Fruit fly (Drosophila melanogaster): ENCODE measurements around the gene CG5880.

Gene CG5880

DNA sequence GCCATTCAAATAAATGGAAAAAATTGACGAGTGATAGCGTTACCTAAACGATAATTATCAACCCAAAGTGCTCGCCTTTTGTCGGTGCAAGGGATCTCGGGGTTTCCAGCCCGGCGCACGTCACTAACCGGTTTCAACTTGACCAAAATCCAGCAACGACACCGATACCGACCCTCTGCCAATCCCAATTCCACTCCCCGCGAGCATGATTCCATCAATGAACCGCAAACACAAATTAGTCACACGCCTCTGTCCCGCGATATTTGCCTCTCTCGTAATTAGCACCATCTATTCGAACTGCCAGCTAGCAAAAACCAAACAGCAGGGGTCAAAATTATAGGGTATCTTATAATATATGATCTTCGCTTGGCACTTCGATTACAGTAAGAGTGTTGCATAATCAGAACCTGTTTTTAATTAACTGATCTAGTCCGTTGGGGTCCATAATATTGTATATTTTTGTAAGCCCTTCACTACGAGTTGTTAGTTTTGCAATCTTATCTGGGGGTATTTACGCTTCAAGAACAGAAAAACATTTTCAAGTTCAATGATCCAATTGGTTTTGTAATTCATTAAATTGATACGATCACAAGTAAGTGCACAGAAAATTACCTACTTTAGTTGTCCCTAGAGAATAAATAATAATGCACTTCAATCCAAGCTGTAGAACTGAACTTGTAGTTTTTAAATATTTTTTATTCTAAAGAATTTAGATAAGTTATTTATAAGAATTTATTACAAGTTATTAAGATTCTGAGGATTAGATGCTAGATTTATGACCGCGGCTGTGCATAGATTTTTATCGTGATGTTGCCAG lies 36.7 kb downstream of the CG5880 start (continued):
- no peak for TF ChIP-seq Oaz (GFP tag; IDR thresholded peaks at IDR 0.05)
- no peak for TF ChIP-seq seq (GFP tag; IDR thresholded peaks at IDR 0.05)
- peak; percentile 42 for TF ChIP-seq grn (GFP tag; optimal IDR thresholded peaks at IDR 0.05)
- no peak for TF ChIP-seq ara (GFP tag; IDR thresholded peaks at IDR 0.05)
- no peak for TF ChIP-seq insv (GFP tag; optimal IDR thresholded peaks at IDR 0.05)
- no peak for TF ChIP-seq CG8359 (GFP tag; optimal IDR thresholded peaks at IDR 0.05; ENCODE audit: borderline replicate concordance)
- peak; percentile 27; the same call in 1 of the 3 replicates for TF ChIP-seq Aef1 (GFP tag; IDR thresholded peaks at IDR 0.05)
- TF ChIP-seq CG13296 (GFP tag; optimal IDR thresholded peaks at IDR 0.05): peak; percentile 56
- TF ChIP-seq Usf (GFP tag; optimal IDR thresholded peaks at IDR 0.05): peak; percentile 60
- TF ChIP-seq CG4707 (GFP tag; optimal IDR thresholded peaks at IDR 0.05): no peak
- no peak for TF ChIP-seq CG4617 (GFP tag; optimal IDR thresholded peaks at IDR 0.05; ENCODE audit: borderline replicate concordance)
- no peak for TF ChIP-seq ab (GFP tag; optimal IDR thresholded peaks at IDR 0.05)
- peak; percentile 21 for TF ChIP-seq CG6854 (GFP tag; optimal IDR thresholded peaks at IDR 0.05)
- TF ChIP-seq Nf-YA (GFP tag; IDR thresholded peaks at IDR 0.05): no peak
- peak; percentile 77 for TF ChIP-seq tio (GFP tag; optimal IDR thresholded peaks at IDR 0.05)
- TF ChIP-seq Dll (GFP tag; IDR thresholded peaks at IDR 0.05; ENCODE audit: partially characterized antibody): no peak
- no peak for TF ChIP-seq mirr (GFP tag; optimal IDR thresholded peaks at IDR 0.05)
- no peak for TF ChIP-seq NC2α (GFP tag; optimal IDR thresholded peaks at IDR 0.05)
- TF ChIP-seq fu2 (GFP tag; optimal IDR thresholded peaks at IDR 0.05): no peak
- TF ChIP-seq CG32772 (GFP tag; IDR thresholded peaks at IDR 0.05): no peak
- TF ChIP-seq CG4820 (GFP tag; optimal IDR thresholded peaks at IDR 0.05): peak; percentile 35
- TF ChIP-seq run (tag; optimal IDR thresholded peaks at IDR 0.05): no peak
- TF ChIP-seq pan (optimal IDR thresholded peaks at IDR 0.05): no peak
- TF ChIP-seq pan (GFP tag; optimal IDR thresholded peaks at IDR 0.05 in 1 of 2, IDR thresholded peaks at IDR 0.05 in 1 of 2): peak in 1 of 2 experiments; percentile 12
- no peak for TF ChIP-seq tx (GFP tag; optimal IDR thresholded peaks at IDR 0.05)
- TF ChIP-seq HLH3B (GFP tag; IDR thresholded peaks at IDR 0.05): no peak
- TF ChIP-seq CG15601 (tag; optimal IDR thresholded peaks at IDR 0.05): peak; percentile 21
- peak; percentile 11; the same call in 1 of the 2 replicates for TF ChIP-seq CG10321 (GFP tag; IDR thresholded peaks at IDR 0.05)
- TF ChIP-seq CG14014 (GFP tag; IDR thresholded peaks at IDR 0.05): 0 out of 2 replicates have a peak, but pooled peaks have one; percentile 7
- no peak for TF ChIP-seq ATbp (GFP tag; optimal IDR thresholded peaks at IDR 0.05)
- no peak for TF ChIP-seq Max (GFP tag; optimal IDR thresholded peaks at IDR 0.05)
- TF ChIP-seq Hr3 (GFP tag; optimal IDR thresholded peaks at IDR 0.05): peak; percentile 43
- peak; percentile 48; the same call in 1 of the 2 replicates for TF ChIP-seq CG32532 (GFP tag; IDR thresholded peaks at IDR 0.05)
- peak; percentile 36 for TF ChIP-seq CG9215 (GFP tag; IDR thresholded peaks at IDR 0.05)
- no peak for TF ChIP-seq CG4360 (GFP tag; IDR thresholded peaks at IDR 0.05)
- peak; percentile 12 for TF ChIP-seq CG10979 (tag; optimal IDR thresholded peaks at IDR 0.05)
- TF ChIP-seq pb (GFP tag; optimal IDR thresholded peaks at IDR 0.05): no peak
- peak; percentile 26 for TF ChIP-seq tap (tag; optimal IDR thresholded peaks at IDR 0.05)
- TF ChIP-seq Ada2b (GFP tag; IDR thresholded peaks at IDR 0.05): no peak
- no peak for TF ChIP-seq CG32767 (GFP tag; IDR thresholded peaks at IDR 0.05)
- TF ChIP-seq pita (GFP tag; optimal IDR thresholded peaks at IDR 0.05): no peak
- no peak for TF ChIP-seq C15 (GFP tag; IDR thresholded peaks at IDR 0.05)
- no peak for TF ChIP-seq cato (GFP tag; optimal IDR thresholded peaks at IDR 0.05; ENCODE audit: borderline replicate concordance)
- TF ChIP-seq CG11085 (GFP tag; IDR thresholded peaks at IDR 0.05): no peak
- TF ChIP-seq Sox100B (GFP tag; optimal IDR thresholded peaks at IDR 0.05): no peak
- TF ChIP-seq PHDP (tag; optimal IDR thresholded peaks at IDR 0.05): peak; percentile 36
- TF ChIP-seq crp (GFP tag; optimal IDR thresholded peaks at IDR 0.05): no peak
- TF ChIP-seq wor (GFP tag; IDR thresholded peaks at IDR 0.05): no peak
- no peak for TF ChIP-seq HLH4C (GFP tag; IDR thresholded peaks at IDR 0.05; ENCODE audit: partially characterized antibody)
- 0 out of 3 replicates have a peak, but pooled peaks have one; percentile 12 for TF ChIP-seq Dbx (GFP tag; IDR thresholded peaks at IDR 0.05)

Data from whole organism, embryonic.